Fruit fly (Drosophila melanogaster) whole organism, embryonic: ENCODE results near the gene dbe.

Source experiments
- BtbVII ChIP-seq: fragments of 200-800 bp; sonication (Bioruptor generic); optimal IDR thresholded peaks from 3 replicates; lab custom pipeline; 2017; ENCODE audit warnings: missing biosample characterization, mild to moderate bottlenecking, missing genetic modification characterization
- CG12391 ChIP-seq: fragments of 200-800 bp; sonication (Bioruptor generic); optimal IDR thresholded peaks from 3 replicates; lab custom pipeline; 2018; ENCODE audit warnings: missing biosample characterization, mild to moderate bottlenecking, missing genetic modification characterization, moderate library complexity
- CG14965 ChIP-seq: fragments of 200-800 bp; sonication (Bioruptor generic); optimal IDR thresholded peaks from 2 replicates; lab custom pipeline; 2016; ENCODE audit warnings: missing biosample characterization, missing genetic modification characterization, borderline replicate concordance
- CG15696 ChIP-seq: fragments of 200-800 bp; sonication (Bioruptor generic); optimal IDR thresholded peaks from 2 replicates; lab custom pipeline; 2019; ENCODE audit warnings: missing biosample characterization, mild to moderate bottlenecking, missing genetic modification characterization, moderate library complexity
- CG17385 ChIP-seq: fragments of 200-800 bp; sonication (Bioruptor generic); optimal IDR thresholded peaks from 3 replicates; lab custom pipeline; 2018; ENCODE audit warnings: missing biosample characterization, mild to moderate bottlenecking, missing genetic modification characterization
- CG18262 ChIP-seq: fragments of 200-800 bp; optimal IDR thresholded peaks from 3 replicates; lab custom pipeline; 2019; ENCODE audit warnings: missing biosample characterization, mild to moderate bottlenecking, missing genetic modification characterization, moderate library complexity
- CG2129 ChIP-seq: fragments of 200-800 bp; sonication (Bioruptor generic); IDR thresholded peaks from 2 replicates; pipeline ENCODE4 v1.3.6; 2022; ENCODE audit warnings: missing biosample characterization, missing genetic modification characterization; ENCODE audit not compliant: partially characterized antibody
- CG3065 ChIP-seq: fragments of 200-800 bp; sonication (Bioruptor generic); optimal IDR thresholded peaks from 2 replicates; lab custom pipeline; 2016; ENCODE audit warnings: missing biosample characterization, missing genetic modification characterization
- CG3995 ChIP-seq: fragments of 200-800 bp; sonication (Bioruptor generic); optimal IDR thresholded peaks from 3 replicates; lab custom pipeline; 2016; ENCODE audit warnings: missing biosample characterization, missing genetic modification characterization
- CG5953 ChIP-seq: fragments of 200-800 bp; sonication (Bioruptor generic); IDR thresholded peaks from 2 replicates; pipeline ENCODE4 v1.3.6; 2022; ENCODE audit warnings: missing biosample characterization, missing genetic modification characterization
- CG6254 ChIP-seq: fragments of 200-800 bp; sonication (Bioruptor generic); optimal IDR thresholded peaks from 3 replicates; lab custom pipeline; 2017; ENCODE audit warnings: mild to moderate bottlenecking, missing biosample characterization, missing genetic modification reagents, missing genetic modification characterization
- CG9437 ChIP-seq: fragments of 200-800 bp; sonication (Bioruptor generic); optimal IDR thresholded peaks from 2 replicates; lab custom pipeline; 2018; ENCODE audit warnings: missing biosample characterization, mild to moderate bottlenecking, missing genetic modification characterization
- CoRest ChIP-seq: fragments of 200-800 bp; sonication (Bioruptor generic); optimal IDR thresholded peaks from 3 replicates; lab custom pipeline; 2018; ENCODE audit warnings: missing biosample characterization, mild to moderate bottlenecking, missing genetic modification characterization, moderate library complexity
- Dbx ChIP-seq: fragments of 200-800 bp; sonication (Bioruptor generic); IDR thresholded peaks from 3 replicates; pipeline ENCODE4 v1.3.6; 2022; ENCODE audit warnings: missing biosample characterization, missing genetic modification characterization
- Dek ChIP-seq: fragments of 200-800 bp; sonication (Bioruptor generic); optimal IDR thresholded peaks from 3 replicates; lab custom pipeline; 2019; ENCODE audit warnings: missing biosample characterization, mild to moderate bottlenecking, missing genetic modification characterization, moderate library complexity
- E2f2 ChIP-seq: fragments of 200-800 bp; sonication (Bioruptor generic); IDR thresholded peaks from 2 replicates; pipeline ENCODE4 v1.3.6; 2022; ENCODE audit warnings: missing biosample characterization, missing genetic modification characterization
- Fer2 ChIP-seq: fragments of 200-800 bp; sonication (Bioruptor generic); optimal IDR thresholded peaks from 2 replicates; lab custom pipeline; 2018; ENCODE audit warnings: missing biosample characterization, mild to moderate bottlenecking, missing genetic modification characterization, moderate library complexity
- Hr3 ChIP-seq: fragments of 200-800 bp; sonication (Bioruptor generic); optimal IDR thresholded peaks from 3 replicates; lab custom pipeline; 2016; ENCODE audit warnings: missing biosample characterization, missing genetic modification characterization
- Hr39 ChIP-seq: fragments of >200 bp; optimal IDR thresholded peaks from 2 replicates; lab custom pipeline; 2017
- Hr51 ChIP-seq, 2 experiments: fragments of 200-800 bp; sonication (Bioruptor generic); optimal IDR thresholded peaks; 2 replicates in 1 of 2; 3 replicates in 1 of 2; lab custom pipeline; 2016 to 2018; ENCODE audit warnings: missing biosample characterization in 2 of 2, missing genetic modification characterization in 2 of 2, mild to moderate bottlenecking in 1 of 2, moderate library complexity in 1 of 2
- Hr78 ChIP-seq, 2 experiments: fragments of 200-800 bp in 1 of 2; fragments of >200 bp in 1 of 2; sonication (Bioruptor generic) in 1 of 2; optimal IDR thresholded peaks; 2 replicates each; lab custom pipeline; 2017 to 2019; ENCODE audit warnings: missing biosample characterization in 2 of 2, missing genetic modification characterization in 2 of 2, mild to moderate bottlenecking in 1 of 2, moderate library complexity in 1 of 2
- Mad ChIP-seq: fragments of 200-800 bp; sonication (Bioruptor generic); optimal IDR thresholded peaks from 2 replicates; lab custom pipeline; 2016; ENCODE audit warnings: missing biosample characterization, missing genetic modification characterization
- Pdp1 ChIP-seq, 2 experiments: fragments of 200-800 bp; sonication (Bioruptor generic); optimal IDR thresholded peaks; 3 replicates each; lab custom pipeline; 2016; ENCODE audit warnings: missing biosample characterization in 2 of 2, missing genetic modification characterization in 2 of 2, mild to moderate bottlenecking in 1 of 2, moderate library complexity in 1 of 2
- Sin3A ChIP-seq: fragments of >200 bp; optimal IDR thresholded peaks from 2 replicates; lab custom pipeline; 2018
- Six4 ChIP-seq: fragments of 200-800 bp; sonication (Bioruptor generic); optimal IDR thresholded peaks from 2 replicates; lab custom pipeline; 2016; ENCODE audit warnings: missing biosample characterization, missing genetic modification characterization
- Trl ChIP-seq, 3 experiments: fragments of >200 bp in 2 of 3; fragments of 200-800 bp in 1 of 3; sonication (Bioruptor generic) in 1 of 3; optimal IDR thresholded peaks; 2 replicates in 1 of 3; 3 replicates in 2 of 3; lab custom pipeline; 2016 to 2017; ENCODE audit warnings: missing biosample characterization in 1 of 3, missing genetic modification characterization in 1 of 3
- Usf ChIP-seq: fragments of 200-800 bp; sonication (Bioruptor generic); optimal IDR thresholded peaks from 2 replicates; lab custom pipeline; 2017; ENCODE audit warnings: missing genotype, missing biosample characterization, missing genetic modification characterization
- aop ChIP-seq: fragments of 200-800 bp; sonication (Bioruptor generic); IDR thresholded peaks from 2 replicates; pipeline ENCODE4 v1.3.6; 2022; ENCODE audit warnings: missing biosample characterization, missing genetic modification characterization
- bbx ChIP-seq: fragments of 200-800 bp; sonication (Bioruptor generic); IDR thresholded peaks from 2 replicates; pipeline ENCODE4 v1.3.6; 2022; ENCODE audit warnings: missing biosample characterization, missing genetic modification characterization; ENCODE audit not compliant: partially characterized antibody
- bigmax ChIP-seq: fragments of 200-800 bp; sonication (Bioruptor generic); optimal IDR thresholded peaks from 2 replicates; lab custom pipeline; 2018; ENCODE audit warnings: missing biosample characterization, mild to moderate bottlenecking, missing genetic modification characterization
- btn ChIP-seq: fragments of 200-800 bp; sonication (Bioruptor generic); optimal IDR thresholded peaks from 2 replicates; lab custom pipeline; 2016; ENCODE audit warnings: missing biosample characterization, missing genetic modification characterization
- cato ChIP-seq: fragments of 200-800 bp; sonication (Bioruptor generic); optimal IDR thresholded peaks from 2 replicates; lab custom pipeline; 2016; ENCODE audit warnings: missing biosample characterization, missing genetic modification characterization, borderline replicate concordance
- dmrt99B ChIP-seq: fragments of 200-800 bp; sonication (Bioruptor generic); optimal IDR thresholded peaks from 2 replicates; lab custom pipeline; 2018; ENCODE audit warnings: missing biosample characterization, mild to moderate bottlenecking, missing genetic modification characterization, moderate library complexity
- fd3F ChIP-seq: fragments of 200-800 bp; sonication (Bioruptor generic); optimal IDR thresholded peaks from 2 replicates; lab custom pipeline; 2018; ENCODE audit warnings: missing biosample characterization, mild to moderate bottlenecking, missing genetic modification characterization, moderate library complexity
- gfzf ChIP-seq: fragments of 200-800 bp; sonication (Bioruptor generic); optimal IDR thresholded peaks from 2 replicates; lab custom pipeline; 2016; ENCODE audit warnings: missing biosample characterization, mild to moderate bottlenecking, missing genetic modification characterization, moderate library complexity
- hkb ChIP-seq, 2 experiments: fragments of 200-800 bp in 1 of 2; fragments of >200 bp in 1 of 2; sonication (Bioruptor generic) in 1 of 2; IDR thresholded peaks in 1 of 2; optimal IDR thresholded peaks in 1 of 2; 2 replicates each; pipeline versions ENCODE4 v1.3.6 to Lab custom; 2017 to 2022; ENCODE audit warnings: missing biosample characterization in 1 of 2, missing genetic modification characterization in 1 of 2
- kni ChIP-seq: fragments of 200-800 bp; sonication (Bioruptor generic); optimal IDR thresholded peaks from 3 replicates; lab custom pipeline; 2017; ENCODE audit warnings: mild to moderate bottlenecking, missing biosample characterization, missing genetic modification reagents, missing genetic modification characterization
- lmd ChIP-seq: fragments of 200-800 bp; sonication (Bioruptor generic); IDR thresholded peaks from 2 replicates; pipeline ENCODE4 v1.3.6; 2022; ENCODE audit warnings: missing biosample characterization, missing genetic modification characterization
- nmo ChIP-seq: fragments of 200-800 bp; sonication (Bioruptor generic); optimal IDR thresholded peaks from 2 replicates; lab custom pipeline; 2018; ENCODE audit warnings: missing biosample characterization, mild to moderate bottlenecking, missing genetic modification characterization, moderate library complexity
- pzg ChIP-seq: fragments of 200-800 bp; sonication (Bioruptor generic); optimal IDR thresholded peaks from 3 replicates; lab custom pipeline; 2018; ENCODE audit warnings: missing biosample characterization, mild to moderate bottlenecking, missing genetic modification characterization, moderate library complexity
- scrt ChIP-seq: fragments of 200-800 bp; sonication (Bioruptor generic); optimal IDR thresholded peaks from 2 replicates; lab custom pipeline; 2018; ENCODE audit warnings: missing biosample characterization, mild to moderate bottlenecking, missing genetic modification characterization, moderate library complexity
- sim ChIP-seq: fragments of 200-800 bp; sonication (Bioruptor generic); IDR thresholded peaks from 2 replicates; pipeline ENCODE4 v1.3.6; 2022; ENCODE audit warnings: missing biosample characterization, missing genetic modification characterization
- tin ChIP-seq: fragments of 200-800 bp; sonication (Bioruptor generic); optimal IDR thresholded peaks from 3 replicates; lab custom pipeline; 2016; ENCODE audit warnings: missing biosample characterization, missing genetic modification characterization
- tna ChIP-seq: fragments of 200-800 bp; sonication (Bioruptor generic); IDR thresholded peaks from 2 replicates; pipeline ENCODE4 v1.3.6; 2022; ENCODE audit warnings: missing biosample characterization, missing genetic modification characterization; ENCODE audit not compliant: partially characterized antibody
- trem ChIP-seq: fragments of 200-800 bp; optimal IDR thresholded peaks from 3 replicates; lab custom pipeline; 2019; ENCODE audit warnings: missing biosample characterization, mild to moderate bottlenecking, missing genetic modification characterization, moderate library complexity
- wdn ChIP-seq: fragments of 200-800 bp; sonication (Bioruptor generic); IDR thresholded peaks from 2 replicates; pipeline ENCODE4 v1.3.6; 2022; ENCODE audit warnings: missing biosample characterization, missing genetic modification characterization
- wek ChIP-seq: fragments of 200-800 bp; sonication (Bioruptor generic); optimal IDR thresholded peaks from 3 replicates; lab custom pipeline; 2018; ENCODE audit warnings: missing biosample characterization, mild to moderate bottlenecking, missing genetic modification characterization, moderate library complexity

Gene dbe

dm6 chr2L:847189-847987 lies 22.3 kb downstream of the dbe start (continued):
- no peak for TF ChIP-seq hkb (optimal IDR thresholded peaks at IDR 0.05; lab: Kevin White, UChicago)
- no peak for TF ChIP-seq hkb (GFP tag; IDR thresholded peaks at IDR 0.05; lab: Robert Waterston, UW)
- TF ChIP-seq Pdp1 (GFP tag; optimal IDR thresholded peaks at IDR 0.05; lab: Kevin White, UChicago), result peak in 1 of 2 experiments; percentile 15
- TF ChIP-seq cato, result no peak
- peak; percentile 38 for TF ChIP-seq nmo (GFP tag; lab: Kevin White, UChicago)
- no peak for TF ChIP-seq CG3065
- no peak for TF ChIP-seq lmd (GFP tag; lab: Robert Waterston, UW)
- TF ChIP-seq Dek (tag; lab: Kevin White, UChicago), result no peak
- TF ChIP-seq CG17385, result no peak
- TF ChIP-seq dmrt99B (tag; lab: Kevin White, UChicago), result peak; percentile 59
- TF ChIP-seq Trl (optimal IDR thresholded peaks at IDR 0.05; lab: Kevin White, UChicago), result no peak
- no peak for TF ChIP-seq Trl (GFP tag; optimal IDR thresholded peaks at IDR 0.05; lab: Kevin White, UChicago)
- TF ChIP-seq CG15696 (tag; lab: Kevin White, UChicago), result no peak
- TF ChIP-seq Fer2 (tag; lab: Kevin White, UChicago), result no peak
- peak in 1 of 2 experiments; percentile 47 for TF ChIP-seq Hr51 (GFP tag; optimal IDR thresholded peaks at IDR 0.05; lab: Kevin White, UChicago)
- TF ChIP-seq CG5953 (GFP tag; lab: Robert Waterston, UW), result no peak
- TF ChIP-seq CoRest (tag; lab: Kevin White, UChicago), result peak; percentile 13
- TF ChIP-seq wek (GFP tag; lab: Kevin White, UChicago), result no peak
- TF ChIP-seq Hr39 (lab: Kevin White, UChicago), result no peak
- TF ChIP-seq CG2129 (GFP tag; lab: Robert Waterston, UW), result no peak
- TF ChIP-seq pzg, result no peak
- TF ChIP-seq CG3995 (GFP tag; lab: Kevin White, UChicago), result no peak
- peak in 1 of 2 experiments; percentile 75 for TF ChIP-seq Hr78 (GFP tag; optimal IDR thresholded peaks at IDR 0.05; lab: Kevin White, UChicago)
- TF ChIP-seq scrt, result no peak
- no peak for TF ChIP-seq Sin3A
- TF ChIP-seq gfzf (GFP tag; lab: Kevin White, UChicago), result no peak
- TF ChIP-seq E2f2 (GFP tag; lab: Robert Waterston, UW), result no peak
- no peak for TF ChIP-seq Six4
- TF ChIP-seq CG18262 (tag; lab: Kevin White, UChicago), result peak; percentile 55
- TF ChIP-seq tin (GFP tag; lab: Kevin White, UChicago), result no peak
- TF ChIP-seq Hr3 (GFP tag; lab: Kevin White, UChicago), result no peak
- TF ChIP-seq CG9437 (GFP tag; lab: Kevin White, UChicago), result peak; percentile 32
- TF ChIP-seq CG6254 (GFP tag; lab: Kevin White, UChicago), result no peak
- no peak for TF ChIP-seq trem (tag; lab: Kevin White, UChicago)
- no peak for TF ChIP-seq Mad (GFP tag; lab: Kevin White, UChicago)

- TF ChIP-seq bigmax (GFP tag; lab: Kevin White, UChicago) (no peak), wdn (GFP tag; lab: Robert Waterston, UW) (no peak), sim (no peak), CG12391 (tag; lab: Kevin White, UChicago) (peak; percentile 55), tna (GFP tag; lab: Robert Waterston, UW) (no peak), aop (0 out of 2 replicates have a peak, but pooled peaks have one; percentile 38), bbx (GFP tag; lab: Robert Waterston, UW) (0 out of 2 replicates have a peak, but pooled peaks have one; percentile 15), CG14965 (GFP tag; lab: Kevin White, UChicago) (no peak), Dbx (GFP tag; lab: Robert Waterston, UW) (no peak), Usf (no peak), btn (peak; percentile 48), fd3F (GFP tag; lab: Kevin White, UChicago) (no peak), CG17385 (peak; percentile 45), kni (GFP tag; lab: Kevin White, UChicago) (peak; percentile 88), BtbVII (GFP tag; lab: Kevin White, UChicago) (peak; percentile 37)
Observed at dm6 chr2L:846167-846868, 23.3 kb downstream of the dbe start.
